Worm (Caenorhabditis elegans): Measurements from ENCODE around the gene T22F3.12.

T22F3.12 gene

ce11 chrV:3583622-3584021 lies 8.4 kb downstream of the T22F3.12 start:
- no peak for TF ChIP-seq Y55F3AM.14 (GFP tag; optimal IDR thresholded peaks at IDR 0.05)
- no peak for TF ChIP-seq egl-27 (tag; optimal IDR thresholded peaks at IDR 0.05)
- TF ChIP-seq unc-62 (GFP tag; optimal IDR thresholded peaks at IDR 0.05), result no peak
- no peak for TF ChIP-seq gmeb-1 (tag; optimal IDR thresholded peaks at IDR 0.05)
- no peak for TF ChIP-seq sma-9 (GFP tag; optimal IDR thresholded peaks at IDR 0.05)
- no peak for TF ChIP-seq sma-9 (tag; optimal IDR thresholded peaks at IDR 0.05)
- no peak for TF ChIP-seq elt-1 (tag; optimal IDR thresholded peaks at IDR 0.05)
- TF ChIP-seq ZK546.5 (tag; optimal IDR thresholded peaks at IDR 0.05), result no peak
- TF ChIP-seq ceh-16 (tag; optimal IDR thresholded peaks at IDR 0.05), result no peak
- TF ChIP-seq alr-1 (tag; optimal IDR thresholded peaks at IDR 0.05), result no peak
- no peak for TF ChIP-seq peb-1 (tag; optimal IDR thresholded peaks at IDR 0.05)
- no peak for TF ChIP-seq nhr-237 (tag; optimal IDR thresholded peaks at IDR 0.05)
- TF ChIP-seq dmd-4 (tag; optimal IDR thresholded peaks at IDR 0.05), result no peak

ce11 chrV:3582671-3583070 lies 9.3 kb downstream of the T22F3.12 start:
- TF ChIP-seq gmeb-1 (tag; optimal IDR thresholded peaks at IDR 0.05) (no peak), sma-9 (GFP tag; optimal IDR thresholded peaks at IDR 0.05) (no peak), sma-9 (tag; optimal IDR thresholded peaks at IDR 0.05) (no peak), nhr-23 (tag; optimal IDR thresholded peaks at IDR 0.05) (no peak), C34F6.9 (tag; optimal IDR thresholded peaks at IDR 0.05) (no peak), R02D3.7 (tag; optimal IDR thresholded peaks at IDR 0.05) (no peak), elt-3 (tag; optimal IDR thresholded peaks at IDR 0.05) (no peak), ceh-82 (tag; optimal IDR thresholded peaks at IDR 0.05) (no peak), sem-4 (tag; optimal IDR thresholded peaks at IDR 0.05) (no peak), nhr-12 (tag; optimal IDR thresholded peaks at IDR 0.05) (no peak), mdl-1 (tag; optimal IDR thresholded peaks at IDR 0.05) (no peak), nhr-129 (tag; optimal IDR thresholded peaks at IDR 0.05) (no peak), unc-39 (tag; optimal IDR thresholded peaks at IDR 0.05) (no peak), crh-2 (tag; optimal IDR thresholded peaks at IDR 0.05) (no peak), elt-1 (tag; optimal IDR thresholded peaks at IDR 0.05) (no peak), peb-1 (tag; optimal IDR thresholded peaks at IDR 0.05) (no peak), nhr-21 (tag; optimal IDR thresholded peaks at IDR 0.05) (no peak), nhr-237 (tag; optimal IDR thresholded peaks at IDR 0.05) (no peak), nhr-6 (tag; optimal IDR thresholded peaks at IDR 0.05) (no peak)

- TF ChIP-seq sma-9 (GFP tag; optimal IDR thresholded peaks at IDR 0.05) (peak; percentile 21), sma-9 (tag; optimal IDR thresholded peaks at IDR 0.05) (no peak), mbf-1 (tag; optimal IDR thresholded peaks at IDR 0.05) (no peak)
Observed at ce11 chrV:3582086-3582485, 9.9 kb downstream of the T22F3.12 start.

- no peak for TF ChIP-seq snpc-4 (tag; optimal IDR thresholded peaks at IDR 0.05)
- no peak for TF ChIP-seq zag-1 (tag; optimal IDR thresholded peaks at IDR 0.05)
- TF ChIP-seq sem-4 (tag; optimal IDR thresholded peaks at IDR 0.05), result no peak
- no peak for TF ChIP-seq egl-27 (tag; optimal IDR thresholded peaks at IDR 0.05)
Observed at ce11 chrV:3581643-3582042, 10.4 kb downstream of the T22F3.12 start.

- no peak for TF ChIP-seq unc-39 (tag; optimal IDR thresholded peaks at IDR 0.05)
- TF ChIP-seq nhr-237 (tag; optimal IDR thresholded peaks at IDR 0.05), result no peak
- peak; percentile 11 for TF ChIP-seq nhr-129 (tag; optimal IDR thresholded peaks at IDR 0.05)
- TF ChIP-seq ama-1 (optimal IDR thresholded peaks at IDR 0.05), result no peak
- no peak for TF ChIP-seq lin-39 (tag; optimal IDR thresholded peaks at IDR 0.05)
- TF ChIP-seq unc-55 (GFP tag; optimal IDR thresholded peaks at IDR 0.05), result no peak
- no peak for TF ChIP-seq ceh-16 (tag; optimal IDR thresholded peaks at IDR 0.05)
- no peak for TF ChIP-seq gmeb-1 (tag; optimal IDR thresholded peaks at IDR 0.05)
- no peak for TF ChIP-seq elt-1 (tag; optimal IDR thresholded peaks at IDR 0.05)
Observed at ce11 chrV:3581034-3581433, 11.0 kb downstream of the T22F3.12 start.

ce11 chrV:3580385-3580784 lies 11.6 kb downstream of the T22F3.12 start:
- TF ChIP-seq fos-1 (tag; optimal IDR thresholded peaks at IDR 0.05), result peak; percentile 51
- no peak for TF ChIP-seq ZK546.5 (tag; optimal IDR thresholded peaks at IDR 0.05)

- TF ChIP-seq ztf-1 (GFP tag; conservative IDR thresholded peaks at IDR 0.05) (no peak), crh-2 (tag; optimal IDR thresholded peaks at IDR 0.05) (peak; percentile 49), nhr-129 (tag; optimal IDR thresholded peaks at IDR 0.05) (peak; percentile 75), nhr-237 (tag; optimal IDR thresholded peaks at IDR 0.05) (no peak), nhr-21 (tag; optimal IDR thresholded peaks at IDR 0.05) (no peak), fos-1 (tag; optimal IDR thresholded peaks at IDR 0.05) (peak; percentile 64), lsy-2 (tag; optimal IDR thresholded peaks at IDR 0.05) (peak in 1 of 2 experiments; percentile 61), lin-11 (tag; optimal IDR thresholded peaks at IDR 0.05) (no peak), F13H6.1 (tag; optimal IDR thresholded peaks at IDR 0.05) (peak; percentile 44), alr-1 (tag; optimal IDR thresholded peaks at IDR 0.05) (no peak), sma-9 (GFP tag; optimal IDR thresholded peaks at IDR 0.05) (peak; percentile 75), sma-9 (tag; optimal IDR thresholded peaks at IDR 0.05) (no peak), skn-1 (tag; optimal IDR thresholded peaks at IDR 0.05) (no peak), ama-1 (optimal IDR thresholded peaks at IDR 0.05) (peak; percentile 57), lin-13 (GFP tag; optimal IDR thresholded peaks at IDR 0.05) (peak; percentile 44), nhr-6 (tag; optimal IDR thresholded peaks at IDR 0.05) (no peak), zag-1 (tag; optimal IDR thresholded peaks at IDR 0.05) (no peak), C34F6.9 (tag; optimal IDR thresholded peaks at IDR 0.05) (peak; percentile 45), nhr-12 (tag; optimal IDR thresholded peaks at IDR 0.05) (no peak), nhr-25 (tag; optimal IDR thresholded peaks at IDR 0.05) (no peak), snpc-4 (tag; optimal IDR thresholded peaks at IDR 0.05) (peak; percentile 42), lin-39 (tag; optimal IDR thresholded peaks at IDR 0.05) (no peak), gmeb-1 (tag; optimal IDR thresholded peaks at IDR 0.05) (peak; percentile 51)
Observed at ce11 chrV:3579795-3580194, 12.2 kb downstream of the T22F3.12 start.
